Fruit fly (Drosophila melanogaster) whole organism, embryonic: ENCODE measurements around the gene Hip1.
A peak's percentile ranks its signal among the peaks of the same experiment; 100 is the strongest.

Source experiments
- BEAF-32 ChIP-seq: fragments of 200-800 bp; sonication (Bioruptor generic); optimal IDR thresholded peaks from 3 replicates; lab custom pipeline; 2017; ENCODE audit warnings: missing biosample characterization, missing genetic modification characterization, mild to moderate bottlenecking, moderate library complexity, missing genetic modification reagents
- BtbVII ChIP-seq: fragments of 200-800 bp; sonication (Bioruptor generic); optimal IDR thresholded peaks from 3 replicates; lab custom pipeline; 2017; ENCODE audit warnings: missing biosample characterization, mild to moderate bottlenecking, missing genetic modification characterization
- C15 ChIP-seq: fragments of 200-800 bp; sonication (Bioruptor generic); IDR thresholded peaks from 3 replicates; pipeline ENCODE4 v1.3.6; 2022; ENCODE audit warnings: missing biosample characterization, missing genetic modification characterization
- CG10274 ChIP-seq: fragments of 200-800 bp; sonication (Bioruptor generic); optimal IDR thresholded peaks from 3 replicates; lab custom pipeline; 2017; ENCODE audit warnings: missing biosample characterization, mild to moderate bottlenecking, missing genetic modification characterization
- CG10321 ChIP-seq: fragments of 200-800 bp; sonication (Bioruptor generic); IDR thresholded peaks from 2 replicates; pipeline ENCODE4 v1.3.6; 2022; ENCODE audit warnings: missing biosample characterization, missing genetic modification characterization
- CG11398 ChIP-seq: fragments of 200-800 bp; sonication (Bioruptor generic); optimal IDR thresholded peaks from 2 replicates; lab custom pipeline; 2016; ENCODE audit warnings: missing biosample characterization, missing genetic modification characterization
- CG11696 ChIP-seq: fragments of 200-800 bp; sonication (Bioruptor generic); IDR thresholded peaks from 2 replicates; pipeline ENCODE4 v1.3.6; 2022; ENCODE audit warnings: missing biosample characterization, missing genetic modification characterization
- CG12236 ChIP-seq: fragments of 200-800 bp; sonication (Bioruptor generic); optimal IDR thresholded peaks from 2 replicates; lab custom pipeline; 2016; ENCODE audit warnings: missing biosample characterization, missing genetic modification characterization
- CG13287 ChIP-seq: fragments of 200-800 bp; sonication (Bioruptor generic); IDR thresholded peaks from 2 replicates; pipeline ENCODE4 v1.3.6; 2022; ENCODE audit warnings: missing biosample characterization, missing genetic modification characterization; ENCODE audit not compliant: partially characterized antibody
- CG13624 ChIP-seq: fragments of 200-800 bp; sonication (Bioruptor generic); optimal IDR thresholded peaks from 2 replicates; lab custom pipeline; 2016; ENCODE audit warnings: missing biosample characterization, missing genetic modification characterization
- CG14710 ChIP-seq: fragments of 200-800 bp; sonication (Bioruptor generic); optimal IDR thresholded peaks from 3 replicates; lab custom pipeline; 2019; ENCODE audit warnings: missing biosample characterization, mild to moderate bottlenecking, missing genetic modification characterization, moderate library complexity
- CG17359 ChIP-seq: fragments of 200-800 bp; sonication (Bioruptor generic); optimal IDR thresholded peaks from 3 replicates; lab custom pipeline; 2018; ENCODE audit warnings: missing biosample characterization, mild to moderate bottlenecking, missing genetic modification characterization, moderate library complexity
- CG17802 ChIP-seq: fragments of 200-800 bp; sonication (Bioruptor generic); optimal IDR thresholded peaks from 2 replicates; lab custom pipeline; 2018; ENCODE audit warnings: missing biosample characterization, mild to moderate bottlenecking, missing genetic modification characterization, moderate library complexity
- CG4707 ChIP-seq: fragments of 200-800 bp; sonication (Bioruptor generic); optimal IDR thresholded peaks from 2 replicates; lab custom pipeline; 2018; ENCODE audit warnings: missing biosample characterization, mild to moderate bottlenecking, missing genetic modification characterization, moderate library complexity
- CG5953 ChIP-seq: fragments of 200-800 bp; sonication (Bioruptor generic); IDR thresholded peaks from 2 replicates; pipeline ENCODE4 v1.3.6; 2022; ENCODE audit warnings: missing biosample characterization, missing genetic modification characterization
- CG6654 ChIP-seq: fragments of 200-800 bp; sonication (Bioruptor generic); optimal IDR thresholded peaks from 2 replicates; lab custom pipeline; 2017; ENCODE audit warnings: missing biosample characterization, mild to moderate bottlenecking, missing genetic modification characterization
- CG7357 ChIP-seq: fragments of 200-800 bp; sonication (Bioruptor generic); IDR thresholded peaks from 3 replicates; pipeline ENCODE4 v1.3.6; 2022; ENCODE audit warnings: missing biosample characterization, missing genetic modification characterization
- CTCF ChIP-seq: fragments of 200-800 bp; sonication (Bioruptor generic); optimal IDR thresholded peaks from 2 replicates; lab custom pipeline; 2017; ENCODE audit warnings: missing biosample characterization, mild to moderate bottlenecking, missing genetic modification characterization, moderate library complexity
- Chrac-16 ChIP-seq: fragments of 200-800 bp; sonication (Bioruptor generic); optimal IDR thresholded peaks from 3 replicates; lab custom pipeline; 2016; ENCODE audit warnings: missing biosample characterization, missing genetic modification characterization
- D19A ChIP-seq: fragments of 200-800 bp; optimal IDR thresholded peaks from 3 replicates; lab custom pipeline; 2019; ENCODE audit warnings: missing biosample characterization, mild to moderate bottlenecking, missing genetic modification characterization, moderate library complexity
- Fer3 ChIP-seq: fragments of 200-800 bp; sonication (Bioruptor generic); optimal IDR thresholded peaks from 2 replicates; lab custom pipeline; 2018; ENCODE audit warnings: missing biosample characterization, mild to moderate bottlenecking, missing genetic modification characterization, moderate library complexity
- HLH4C ChIP-seq: fragments of 200-800 bp; sonication (Bioruptor generic); IDR thresholded peaks from 3 replicates; pipeline ENCODE4 v1.3.6; 2022; ENCODE audit warnings: missing biosample characterization, missing genetic modification characterization; ENCODE audit not compliant: partially characterized antibody
- HLHmδ ChIP-seq: fragments of 200-800 bp; sonication (Bioruptor generic); optimal IDR thresholded peaks from 2 replicates; lab custom pipeline; 2018; ENCODE audit warnings: missing biosample characterization, mild to moderate bottlenecking, missing genetic modification characterization, moderate library complexity
- Kr ChIP-seq: fragments of 200-800 bp; sonication (Bioruptor generic); optimal IDR thresholded peaks from 2 replicates; lab custom pipeline; 2017; ENCODE audit warnings: missing biosample characterization, mild to moderate bottlenecking, missing genetic modification characterization
- Oaz ChIP-seq: fragments of 200-800 bp; sonication (Bioruptor generic); IDR thresholded peaks from 2 replicates; pipeline ENCODE4 v1.3.6; 2022; ENCODE audit warnings: missing biosample characterization, missing genetic modification characterization
- Usf ChIP-seq: fragments of 200-800 bp; sonication (Bioruptor generic); optimal IDR thresholded peaks from 2 replicates; lab custom pipeline; 2017; ENCODE audit warnings: missing genotype, missing biosample characterization, missing genetic modification characterization
- Xbp1 ChIP-seq: fragments of 200-800 bp; sonication (Bioruptor generic); optimal IDR thresholded peaks from 3 replicates; lab custom pipeline; 2016; ENCODE audit warnings: missing biosample characterization, mild to moderate bottlenecking, missing genetic modification characterization
- ap ChIP-seq: fragments of 200-800 bp; sonication (Bioruptor generic); IDR thresholded peaks from 2 replicates; pipeline ENCODE4 v1.3.6; 2022; ENCODE audit warnings: missing biosample characterization, missing genetic modification characterization
- ase ChIP-seq: fragments of 200-800 bp; sonication (Bioruptor generic); IDR thresholded peaks from 3 replicates; pipeline ENCODE4 v1.3.6; 2022; ENCODE audit warnings: missing biosample characterization, missing genetic modification characterization
- bcd ChIP-seq: fragments of 200-800 bp; sonication (Bioruptor generic); optimal IDR thresholded peaks from 2 replicates; lab custom pipeline; 2017; ENCODE audit warnings: missing biosample characterization, mild to moderate bottlenecking, missing genetic modification characterization
- cad ChIP-seq: fragments of >200 bp; optimal IDR thresholded peaks from 2 replicates; lab custom pipeline; 2017; ENCODE audit warnings: missing biosample characterization, missing genetic modification characterization
- chif ChIP-seq, 2 experiments: fragments of 200-800 bp; sonication (Bioruptor generic); optimal IDR thresholded peaks; 3 replicates each; lab custom pipeline; 2016; ENCODE audit warnings: missing biosample characterization in 2 of 2, missing genetic modification characterization in 2 of 2
- chinmo ChIP-seq: fragments of 200-800 bp; sonication (Bioruptor generic); IDR thresholded peaks from 4 replicates; pipeline ENCODE4 v1.3.6; 2022; ENCODE audit warnings: missing biosample characterization, missing genetic modification characterization; ENCODE audit not compliant: partially characterized antibody
- croc ChIP-seq: fragments of 200-800 bp; sonication (Bioruptor generic); conservative IDR thresholded peaks from 3 replicates; pipeline ENCODE4 v1.3.6; 2022; ENCODE audit warnings: missing biosample characterization, missing genetic modification characterization
- dan ChIP-seq: fragments of 200-800 bp; sonication (Bioruptor generic); IDR thresholded peaks from 2 replicates; pipeline ENCODE4 v1.3.6; 2022; ENCODE audit warnings: missing biosample characterization, missing genetic modification characterization
- dmrt11E ChIP-seq: fragments of 200-800 bp; sonication (Bioruptor generic); optimal IDR thresholded peaks from 3 replicates; lab custom pipeline; 2018; ENCODE audit warnings: missing biosample characterization, mild to moderate bottlenecking, missing genetic modification characterization, moderate library complexity
- ems ChIP-seq: fragments of 200-800 bp; sonication (Bioruptor generic); optimal IDR thresholded peaks from 3 replicates; lab custom pipeline; 2016; ENCODE audit warnings: missing biosample characterization, missing genetic modification characterization
- gcm2 ChIP-seq: fragments of 200-800 bp; sonication (Bioruptor generic); optimal IDR thresholded peaks from 2 replicates; lab custom pipeline; 2016; ENCODE audit warnings: missing biosample characterization, missing genetic modification characterization
- gem ChIP-seq: fragments of 200-800 bp; sonication (Bioruptor generic); optimal IDR thresholded peaks from 2 replicates; lab custom pipeline; 2019; ENCODE audit warnings: missing biosample characterization, mild to moderate bottlenecking, missing genetic modification characterization, moderate library complexity
- gt ChIP-seq: fragments of 200-800 bp; sonication (Bioruptor generic); IDR thresholded peaks from 2 replicates; pipeline ENCODE4 v1.3.6; 2022; ENCODE audit warnings: missing biosample characterization, missing genetic modification characterization
- h ChIP-seq: fragments of >200 bp; optimal IDR thresholded peaks from 2 replicates; lab custom pipeline; 2017
- kni ChIP-seq: fragments of 200-800 bp; sonication (Bioruptor generic); optimal IDR thresholded peaks from 3 replicates; lab custom pipeline; 2017; ENCODE audit warnings: mild to moderate bottlenecking, missing biosample characterization, missing genetic modification reagents, missing genetic modification characterization
- lov ChIP-seq, 2 experiments: fragments of 200-800 bp in 1 of 2; fragments of >200 bp in 1 of 2; sonication (Bioruptor generic) in 1 of 2; IDR thresholded peaks in 1 of 2; optimal IDR thresholded peaks in 1 of 2; 2 replicates in 1 of 2; 3 replicates in 1 of 2; pipeline versions ENCODE4 v1.3.6 to Lab custom; 2017 to 2022; ENCODE audit warnings: missing biosample characterization in 1 of 2, missing genetic modification characterization in 1 of 2
- maf-S ChIP-seq: fragments of 200-800 bp; sonication (Bioruptor generic); optimal IDR thresholded peaks from 2 replicates; lab custom pipeline; 2016; ENCODE audit warnings: missing biosample characterization, missing genetic modification characterization
- pfk ChIP-seq: fragments of 200-800 bp; sonication (Bioruptor generic); optimal IDR thresholded peaks from 2 replicates; lab custom pipeline; 2018; ENCODE audit warnings: missing biosample characterization, mild to moderate bottlenecking, missing genetic modification characterization, moderate library complexity
- sisA ChIP-seq: fragments of 200-800 bp; sonication (Bioruptor generic); IDR thresholded peaks from 2 replicates; pipeline ENCODE4 v1.3.6; 2022; ENCODE audit warnings: missing biosample characterization, missing genetic modification characterization
- ssp ChIP-seq: fragments of 200-800 bp; sonication (Bioruptor generic); IDR thresholded peaks from 2 replicates; pipeline ENCODE4 v1.3.6; 2022; ENCODE audit warnings: missing biosample characterization, missing genetic modification characterization
- tll ChIP-seq, 2 experiments: fragments of 200-800 bp in 1 of 2; fragments of >200 bp in 1 of 2; sonication (Bioruptor generic) in 1 of 2; optimal IDR thresholded peaks; 2 replicates each; lab custom pipeline; 2017 to 2019; ENCODE audit warnings: missing biosample characterization in 2 of 2, missing genetic modification characterization in 2 of 2, mild to moderate bottlenecking in 1 of 2, moderate library complexity in 1 of 2
- tup ChIP-seq: fragments of 200-800 bp; sonication (Bioruptor generic); optimal IDR thresholded peaks from 2 replicates; lab custom pipeline; 2016; ENCODE audit warnings: missing biosample characterization, mild to moderate bottlenecking, missing genetic modification characterization, moderate library complexity
- yki ChIP-seq: fragments of >200 bp; optimal IDR thresholded peaks from 3 replicates; lab custom pipeline; 2018
- zen2 ChIP-seq: fragments of 200-800 bp; sonication (Bioruptor generic); IDR thresholded peaks from 3 replicates; pipeline ENCODE4 v1.3.6; 2022; ENCODE audit warnings: missing biosample characterization, missing genetic modification characterization; ENCODE audit not compliant: partially characterized antibody
- zfh1 ChIP-seq: fragments of 200-800 bp; sonication (Bioruptor generic); IDR thresholded peaks from 3 replicates; pipeline ENCODE4 v1.3.6; 2022; ENCODE audit warnings: missing biosample characterization, missing genetic modification characterization

Hip1 gene

DNA sequence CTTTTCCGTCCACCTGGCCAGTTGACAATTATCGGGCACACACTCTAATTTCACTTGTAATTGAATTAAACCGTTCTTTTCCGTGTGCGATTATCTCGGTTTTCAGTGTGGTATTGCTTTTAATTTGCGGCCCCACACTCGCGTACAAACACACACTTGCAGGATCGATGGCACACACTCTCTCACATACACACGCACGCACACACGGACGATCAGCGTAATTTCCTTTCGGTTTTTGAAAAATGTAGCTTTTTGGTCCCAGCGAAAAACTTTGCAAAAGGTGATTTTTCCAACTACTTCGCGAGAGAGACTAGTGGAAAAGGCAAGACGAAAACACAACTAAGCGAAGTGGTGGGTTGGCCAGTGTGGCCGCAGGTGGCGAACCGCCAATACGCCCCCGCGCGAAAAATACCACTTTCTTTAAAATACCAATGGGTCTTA is 31.4 kb upstream of the Hip1 start, which contains the start of gene Atg1 (continued):
- no peak for TF ChIP-seq dmrt11E (tag; lab: Kevin White, UChicago)
- no peak for TF ChIP-seq chif (GFP tag; optimal IDR thresholded peaks at IDR 0.05; lab: Kevin White, UChicago)
- TF ChIP-seq ase = no peak
- no peak for TF ChIP-seq gem (tag; lab: Kevin White, UChicago)
- no peak for TF ChIP-seq CG4707
- no peak for TF ChIP-seq CTCF
- no peak for TF ChIP-seq tll (GFP tag; optimal IDR thresholded peaks at IDR 0.05; lab: Kevin White, UChicago)
- TF ChIP-seq HLH4C (GFP tag; lab: Robert Waterston, UW) = no peak
- peak; percentile 13 for TF ChIP-seq D19A
- no peak for TF ChIP-seq ems (GFP tag; lab: Kevin White, UChicago)
- TF ChIP-seq CG17802 (tag; lab: Kevin White, UChicago) = no peak
- TF ChIP-seq Fer3 (tag; lab: Kevin White, UChicago) = no peak
- TF ChIP-seq dan (GFP tag; lab: Robert Waterston, UW) = no peak
- 0 out of 4 replicates have a peak, but pooled peaks have one; percentile 52 for TF ChIP-seq chinmo
- TF ChIP-seq CG6654 (GFP tag; lab: Kevin White, UChicago) = no peak
- no peak for TF ChIP-seq bcd (GFP tag; lab: Kevin White, UChicago)
- no peak for TF ChIP-seq CG10321 (GFP tag; lab: Robert Waterston, UW)
- no peak for TF ChIP-seq Usf (GFP tag; lab: Kevin White, UChicago)
- no peak for TF ChIP-seq CG12236 (GFP tag; lab: Kevin White, UChicago)
- TF ChIP-seq kni = no peak
- TF ChIP-seq sisA (GFP tag; lab: Robert Waterston, UW) = no peak
- TF ChIP-seq Oaz (GFP tag; lab: Robert Waterston, UW) = no peak
- TF ChIP-seq CG11398 (GFP tag; lab: Kevin White, UChicago) = no peak
- no peak for TF ChIP-seq ssp (GFP tag; lab: Robert Waterston, UW)
- no peak for TF ChIP-seq gcm2 (GFP tag; lab: Kevin White, UChicago)
- TF ChIP-seq CG13287 (GFP tag; lab: Robert Waterston, UW) = peak; percentile 19; the same call in 1 of the 2 replicates
- no peak for TF ChIP-seq CG17359 (tag; lab: Kevin White, UChicago)
- no peak for TF ChIP-seq h (lab: Kevin White, UChicago)
- TF ChIP-seq cad = no peak
- no peak for TF ChIP-seq Chrac-16 (GFP tag; lab: Kevin White, UChicago)
- no peak for TF ChIP-seq C15 (GFP tag; lab: Robert Waterston, UW)
- TF ChIP-seq BEAF-32 = peak; percentile 37
- TF ChIP-seq gt (GFP tag; lab: Robert Waterston, UW) = no peak
- no peak for TF ChIP-seq zen2 (GFP tag; lab: Robert Waterston, UW)
- TF ChIP-seq CG7357 (GFP tag; lab: Robert Waterston, UW) = no peak
- no peak for TF ChIP-seq CG5953 (GFP tag; lab: Robert Waterston, UW)
- no peak for TF ChIP-seq BtbVII (GFP tag; lab: Kevin White, UChicago)
- peak; percentile 51 for TF ChIP-seq HLHmδ (GFP tag; lab: Kevin White, UChicago)
- no peak for TF ChIP-seq Kr (GFP tag; lab: Kevin White, UChicago)
- TF ChIP-seq Xbp1 (GFP tag; lab: Kevin White, UChicago) = no peak
- no peak for TF ChIP-seq lov (optimal IDR thresholded peaks at IDR 0.05; lab: Kevin White, UChicago)
- TF ChIP-seq lov (GFP tag; IDR thresholded peaks at IDR 0.05; lab: Robert Waterston, UW) = no peak
- no peak for TF ChIP-seq tup
- TF ChIP-seq croc = no peak
- no peak for TF ChIP-seq yki (lab: Kevin White, UChicago)
- TF ChIP-seq pfk (GFP tag; lab: Kevin White, UChicago) = no peak
- TF ChIP-seq maf-S (GFP tag; lab: Kevin White, UChicago) = no peak
- TF ChIP-seq CG13624 (GFP tag; lab: Kevin White, UChicago) = no peak
- no peak for TF ChIP-seq ap (GFP tag; lab: Robert Waterston, UW)
- TF ChIP-seq CG14710 = no peak
- no peak for TF ChIP-seq CG10274 (GFP tag; lab: Kevin White, UChicago)
- TF ChIP-seq zfh1 (GFP tag; lab: Robert Waterston, UW) = 0 out of 3 replicates have a peak, but pooled peaks have one; percentile 7
- TF ChIP-seq CG11696 (GFP tag; lab: Robert Waterston, UW) = no peak
